Worm (Caenorhabditis elegans) whole organism, young adult: ENCODE data around the gene Y51H4A.13.

Experiments used
- B0019.2 ChIP-seq: fragments of 200-800 bp; sonication (Bioruptor generic); conservative IDR thresholded peaks from 2 replicates; pipeline ENCODE4 v1.3.6; 2022; ENCODE audit warnings: missing genetic modification reagents, missing genetic modification characterization, missing compliant biosample characterization
- D2030.7 ChIP-seq: fragments of 200-800 bp; sonication (Bioruptor generic); IDR thresholded peaks from 2 replicates; pipeline ENCODE4 v1.3.6; 2022; ENCODE audit warnings: missing genetic modification reagents, missing genetic modification characterization, missing compliant biosample characterization
- F10E7.11 ChIP-seq: sonication (generic microtip); optimal IDR thresholded peaks from 2 replicates; lab custom pipeline; 2017; ENCODE audit warnings: mild to moderate bottlenecking, missing genetic modification characterization, moderate library complexity, missing compliant biosample characterization
- F23B12.7 ChIP-seq: sonication (generic microtip); optimal IDR thresholded peaks from 2 replicates; lab custom pipeline; 2017; ENCODE audit warnings: missing genetic modification characterization, mild to moderate bottlenecking, missing compliant biosample characterization, antibody characterized with exemption, moderate library complexity; ENCODE audit not compliant: insufficient read depth
- F39B2.1 ChIP-seq: fragments of 200-800 bp; sonication (Bioruptor generic); IDR thresholded peaks from 2 replicates; pipeline ENCODE4 v1.3.6; 2022; ENCODE audit warnings: missing genetic modification reagents, missing genetic modification characterization, missing compliant biosample characterization
- F49E8.2 ChIP-seq: sonication (generic microtip); optimal IDR thresholded peaks from 3 replicates; lab custom pipeline; 2017; ENCODE audit warnings: missing genetic modification characterization, mild to moderate bottlenecking, missing compliant biosample characterization, antibody characterized with exemption, moderate library complexity; ENCODE audit not compliant: insufficient read depth
- K11D2.4 ChIP-seq: fragments of 200-800 bp; sonication (Bioruptor generic); IDR thresholded peaks from 2 replicates; pipeline ENCODE4 v1.3.6; 2022; ENCODE audit warnings: missing genetic modification reagents, missing genetic modification characterization, missing compliant biosample characterization
- T07F8.4 ChIP-seq: sonication (generic microtip); optimal IDR thresholded peaks from 2 replicates; lab custom pipeline; 2016; ENCODE audit warnings: mild to moderate bottlenecking, missing genetic modification characterization, moderate library complexity, missing compliant biosample characterization
- Y67H2A.10 ChIP-seq: fragments of 200-800 bp; sonication (Bioruptor generic); conservative IDR thresholded peaks from 2 replicates; pipeline ENCODE4 v1.3.6; 2022; ENCODE audit warnings: missing genetic modification reagents, missing genetic modification characterization, missing compliant biosample characterization
- Y95B8A.8 ChIP-seq: fragments of 200-800 bp; sonication (Bioruptor generic); IDR thresholded peaks from 2 replicates; pipeline ENCODE4 v1.3.6; 2022; ENCODE audit warnings: missing genetic modification reagents, missing genetic modification characterization, missing compliant biosample characterization
- aptf-3 ChIP-seq: fragments of 200-800 bp; sonication (Bioruptor generic); IDR thresholded peaks from 2 replicates; pipeline ENCODE4 v1.3.6; 2022; ENCODE audit warnings: missing genetic modification characterization, missing compliant biosample characterization
- atf-7 ChIP-seq: sonication (generic microtip); optimal IDR thresholded peaks from 2 replicates; lab custom pipeline; 2017; ENCODE audit warnings: mild to moderate bottlenecking, missing genetic modification characterization, missing compliant biosample characterization
- athp-1 ChIP-seq: sonication (generic microtip); optimal IDR thresholded peaks from 2 replicates; lab custom pipeline; 2017; ENCODE audit warnings: mild to moderate bottlenecking, missing genetic modification characterization, missing compliant biosample characterization
- cebp-1 ChIP-seq, 2 experiments: fragments of 200-800 bp in 1 of 2; sonication (Bioruptor generic) in 1 of 2; sonication (generic microtip) in 1 of 2; IDR thresholded peaks in 1 of 2; optimal IDR thresholded peaks in 1 of 2; 2 replicates each; pipeline versions ENCODE4 v1.3.6 to Lab custom; 2017 to 2022; ENCODE audit warnings: missing compliant biosample characterization in 2 of 2, missing genetic modification characterization in 2 of 2, mild to moderate bottlenecking in 1 of 2, missing genetic modification reagents in 1 of 2, moderate library complexity in 1 of 2
- ceh-100 ChIP-seq: fragments of 200-800 bp; sonication (Bioruptor generic); IDR thresholded peaks from 2 replicates; pipeline ENCODE4 v1.3.6; 2022; ENCODE audit warnings: missing genetic modification reagents, missing genetic modification characterization, missing compliant biosample characterization
- ceh-27 ChIP-seq: fragments of 200-800 bp; sonication (Bioruptor generic); optimal IDR thresholded peaks from 2 replicates; lab custom pipeline; 2018; ENCODE audit warnings: mild to moderate bottlenecking, missing genetic modification characterization, moderate library complexity, missing compliant biosample characterization
- ceh-58 ChIP-seq: fragments of 200-800 bp; sonication (Bioruptor generic); IDR thresholded peaks from 2 replicates; pipeline ENCODE4 v1.3.6; 2022; ENCODE audit warnings: missing genetic modification characterization, missing compliant biosample characterization
- ceh-79 ChIP-seq: sonication (generic microtip); optimal IDR thresholded peaks from 2 replicates; lab custom pipeline; 2017; ENCODE audit warnings: mild to moderate bottlenecking, missing genetic modification characterization, missing compliant biosample characterization
- ceh-91 ChIP-seq: fragments of 200-800 bp; sonication (Bioruptor generic); IDR thresholded peaks from 2 replicates; pipeline ENCODE4 v1.3.6; 2022; ENCODE audit warnings: missing genetic modification reagents, missing genetic modification characterization, missing compliant biosample characterization
- chd-7 ChIP-seq: sonication (generic microtip); optimal IDR thresholded peaks from 2 replicates; lab custom pipeline; 2016; ENCODE audit warnings: mild to moderate bottlenecking, missing genetic modification characterization, moderate library complexity, missing compliant biosample characterization
- dox-1 ChIP-seq: fragments of 200-800 bp; sonication (Bioruptor generic); IDR thresholded peaks from 2 replicates; pipeline ENCODE4 v1.3.6; 2022; ENCODE audit warnings: missing genetic modification reagents, missing genetic modification characterization, missing compliant biosample characterization
- dpff-1 ChIP-seq: sonication (generic microtip); optimal IDR thresholded peaks from 2 replicates; lab custom pipeline; 2017; ENCODE audit warnings: mild to moderate bottlenecking, missing genetic modification characterization, missing compliant biosample characterization
- ekl-4 ChIP-seq: fragments of 200-800 bp; sonication (Bioruptor generic); IDR thresholded peaks from 2 replicates; pipeline ENCODE4 v1.3.6; 2022; ENCODE audit warnings: missing genetic modification reagents, missing genetic modification characterization, missing compliant biosample characterization
- gei-17 ChIP-seq: fragments of 200-800 bp; sonication (Bioruptor generic); optimal IDR thresholded peaks from 2 replicates; lab custom pipeline; 2018; ENCODE audit warnings: mild to moderate bottlenecking, missing genetic modification characterization, missing compliant biosample characterization
- let-607 ChIP-seq, 2 experiments: fragments of 200-800 bp in 1 of 2; sonication (Bioruptor generic) in 1 of 2; sonication (generic microtip) in 1 of 2; optimal IDR thresholded peaks; 2 replicates each; lab custom pipeline; 2016 to 2018; ENCODE audit warnings: mild to moderate bottlenecking in 2 of 2, missing compliant biosample characterization in 2 of 2, missing genetic modification characterization in 2 of 2, moderate library complexity in 2 of 2, missing genotype in 1 of 2
- lin-40 ChIP-seq: sonication (generic microtip); optimal IDR thresholded peaks from 2 replicates; lab custom pipeline; 2016; ENCODE audit warnings: missing genetic modification characterization, mild to moderate bottlenecking, missing compliant biosample characterization, missing genotype, missing genetic modification reagents
- madf-10 ChIP-seq: sonication (generic microtip); optimal IDR thresholded peaks from 2 replicates; lab custom pipeline; 2016; ENCODE audit warnings: mild to moderate bottlenecking, missing genetic modification characterization, missing compliant biosample characterization
- mcd-1 ChIP-seq: fragments of 200-800 bp; sonication (Bioruptor generic); IDR thresholded peaks from 2 replicates; pipeline ENCODE4 v1.3.6; 2022; ENCODE audit warnings: missing genetic modification reagents, missing genetic modification characterization, missing compliant biosample characterization
- mel-28 ChIP-seq: sonication (generic microtip); optimal IDR thresholded peaks from 2 replicates; lab custom pipeline; 2016; ENCODE audit warnings: borderline replicate concordance, mild to moderate bottlenecking, missing genetic modification characterization, missing compliant biosample characterization
- nfya-1 ChIP-seq: sonication (generic microtip); optimal IDR thresholded peaks from 2 replicates; lab custom pipeline; 2017; ENCODE audit warnings: antibody characterized with exemption, missing compliant biosample characterization, missing genetic modification characterization, borderline replicate concordance; ENCODE audit not compliant: insufficient read depth
- nfyb-1 ChIP-seq: fragments of 200-800 bp; sonication (Bioruptor generic); IDR thresholded peaks from 2 replicates; pipeline ENCODE4 v1.3.6; 2022; ENCODE audit warnings: missing genetic modification reagents, missing genetic modification characterization, missing compliant biosample characterization
- nhr-179 ChIP-seq: sonication (generic microtip); optimal IDR thresholded peaks from 2 replicates; lab custom pipeline; 2016; ENCODE audit warnings: mild to moderate bottlenecking, missing genetic modification characterization, missing compliant biosample characterization
- nhr-80 ChIP-seq: sonication (generic microtip); optimal IDR thresholded peaks from 2 replicates; lab custom pipeline; 2016; ENCODE audit warnings: missing genetic modification characterization, missing compliant biosample characterization
- pbrm-1 ChIP-seq: fragments of 200-800 bp; sonication (Bioruptor generic); IDR thresholded peaks from 2 replicates; pipeline ENCODE4 v1.3.6; 2022; ENCODE audit warnings: missing genetic modification reagents, missing genetic modification characterization, missing compliant biosample characterization
- rec-8 ChIP-seq, 2 experiments: sonication (generic microtip); optimal IDR thresholded peaks; 2 replicates each; lab custom pipeline; 2016; ENCODE audit warnings: mild to moderate bottlenecking in 2 of 2, missing genetic modification characterization in 2 of 2, missing genetic modification reagents in 2 of 2, missing genotype in 2 of 2, missing biosample characterization in 1 of 2, missing compliant biosample characterization in 1 of 2, moderate library complexity in 1 of 2
- repo-1 ChIP-seq: sonication (generic microtip); optimal IDR thresholded peaks from 2 replicates; lab custom pipeline; 2017; ENCODE audit warnings: mild to moderate bottlenecking, missing genetic modification characterization, missing compliant biosample characterization
- sea-2 ChIP-seq: fragments of 200-800 bp; sonication (Bioruptor generic); IDR thresholded peaks from 2 replicates; pipeline ENCODE4 v1.3.6; 2022; ENCODE audit warnings: missing genetic modification characterization, missing compliant biosample characterization
- snpc-1.1 ChIP-seq: sonication (generic microtip); optimal IDR thresholded peaks from 2 replicates; lab custom pipeline; 2017; ENCODE audit warnings: missing genetic modification characterization, mild to moderate bottlenecking, missing compliant biosample characterization, antibody characterized with exemption, moderate library complexity, missing genotype, missing genetic modification reagents; ENCODE audit not compliant: insufficient read depth
- snpc-4 ChIP-seq, 5 experiments: fragments of 150-350 bp in 1 of 5; sonication (generic microtip) in 4 of 5; optimal IDR thresholded peaks; 2 replicates each; lab custom pipeline; 2014 to 2018; ENCODE audit warnings: missing genetic modification characterization in 5 of 5, missing biosample characterization in 3 of 5, antibody characterized with exemption in 2 of 5, mild to moderate bottlenecking in 2 of 5, missing compliant biosample characterization in 2 of 5, missing genotype in 2 of 5, moderate library complexity in 2 of 5, missing genetic modification reagents in 1 of 5
- tbp1 ChIP-seq: fragments of 200-800 bp; sonication (Bioruptor generic); optimal IDR thresholded peaks from 2 replicates; lab custom pipeline; 2018; ENCODE audit warnings: mild to moderate bottlenecking, missing genetic modification characterization, missing compliant biosample characterization
- tlf-1 ChIP-seq: fragments of 200-800 bp; sonication (Bioruptor generic); optimal IDR thresholded peaks from 2 replicates; lab custom pipeline; 2018; ENCODE audit warnings: mild to moderate bottlenecking, missing genetic modification characterization, missing compliant biosample characterization
- unc-130 ChIP-seq: sonication (generic microtip); optimal IDR thresholded peaks from 2 replicates; lab custom pipeline; 2016; ENCODE audit warnings: missing genetic modification reagents, missing genetic modification characterization, missing compliant biosample characterization
- ztf-22 ChIP-seq: fragments of 200-800 bp; sonication (Bioruptor generic); optimal IDR thresholded peaks from 2 replicates; lab custom pipeline; 2018; ENCODE audit warnings: mild to moderate bottlenecking, missing genetic modification characterization, moderate library complexity, missing compliant biosample characterization
- ztf-26 ChIP-seq: sonication (generic microtip); optimal IDR thresholded peaks from 2 replicates; lab custom pipeline; 2017; ENCODE audit warnings: missing genetic modification characterization, missing compliant biosample characterization

Y51H4A.13 gene

DNA sequence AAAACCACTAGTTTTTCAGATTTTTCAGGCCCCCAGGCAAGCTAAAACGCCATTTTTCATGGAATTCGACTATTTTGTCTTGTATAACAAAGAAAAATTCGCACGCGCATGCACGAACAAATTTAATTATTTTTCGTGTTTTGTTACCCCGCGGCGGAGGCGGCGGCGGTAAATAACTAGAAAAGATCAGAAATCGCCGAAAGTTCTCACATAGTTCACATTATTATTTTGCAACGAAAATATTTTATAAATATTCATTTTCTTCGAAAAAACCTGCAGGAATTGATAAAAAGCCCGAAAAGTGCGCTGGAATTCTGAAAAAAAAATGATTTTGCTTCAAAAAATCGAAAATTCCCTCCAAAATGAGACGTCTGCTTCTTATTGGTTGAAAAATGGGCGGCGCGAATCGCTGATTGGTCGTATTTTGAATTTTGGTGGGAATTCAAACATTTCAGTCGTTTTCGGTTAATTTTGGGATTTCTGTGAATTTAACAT, 11.4 kb upstream of the Y51H4A.13 start (continued):
- peak; percentile 62 for TF ChIP-seq dpff-1
- peak; percentile 87 for TF ChIP-seq nfyb-1 (GFP tag; lab: Robert Waterston, UW)
- no peak for TF ChIP-seq ceh-79 (tag; lab: Kevin White, UChicago)
- peak; percentile 17; the same call in 1 of the 2 replicates for TF ChIP-seq mcd-1 (GFP tag; lab: Robert Waterston, UW)
- no peak for TF ChIP-seq cebp-1 (GFP tag; IDR thresholded peaks at IDR 0.05; lab: Robert Waterston, UW)
- peak; percentile 61 for TF ChIP-seq cebp-1 (tag; optimal IDR thresholded peaks at IDR 0.05; lab: Kevin White, UChicago)
- TF ChIP-seq rec-8 (tag; optimal IDR thresholded peaks at IDR 0.05; lab: Kevin White, UChicago): peak in 1 of 2 experiments; percentile 3
- TF ChIP-seq snpc-4 (GFP tag; optimal IDR thresholded peaks at IDR 0.05; lab: Kevin White, UChicago): no peak
- peak in 2 of 4 experiments; percentile 27 to 92 for TF ChIP-seq snpc-4 (tag; optimal IDR thresholded peaks at IDR 0.05; lab: Kevin White, UChicago)
- TF ChIP-seq, all 124 proteins: peak for 27

DNA sequence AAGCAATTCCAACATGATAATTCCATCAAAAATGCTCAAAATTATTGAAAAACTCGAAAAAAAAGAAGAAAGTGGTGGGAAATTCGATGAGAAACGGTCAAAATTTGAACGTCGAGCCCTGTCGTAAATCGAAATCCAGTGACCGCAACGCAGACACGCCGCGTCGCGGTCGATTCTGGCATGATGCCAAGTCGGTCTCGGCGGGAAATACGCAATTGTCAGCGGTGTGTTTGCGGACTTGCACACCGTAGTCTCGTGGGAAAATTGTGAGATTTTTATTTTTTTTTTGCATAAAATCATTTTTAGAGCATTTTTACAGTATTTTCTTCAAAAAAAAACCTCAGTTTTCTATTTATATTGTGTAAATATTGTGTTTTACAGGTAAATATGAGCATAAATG, 10.1 kb upstream of the Y51H4A.13 start, which contains the start of gene tsr-2:
Gene tsr-2, plus strand, starts transcription at position 382 of the 400 bp plus-strand sequence.
- TF ChIP-seq D2030.7 (GFP tag; lab: Robert Waterston, UW) (peak; percentile 90), sea-2 (GFP tag; lab: Robert Waterston, UW) (no peak), K11D2.4 (peak; percentile 78), nfya-1 (no peak), chd-7 (peak; percentile 50), snpc-1.1 (tag; lab: Kevin White, UChicago) (peak; percentile 61), F23B12.7 (tag; lab: Kevin White, UChicago) (peak; percentile 88), let-607 (tag; optimal IDR thresholded peaks at IDR 0.05; lab: Kevin White, UChicago) (peak in 1 of 2 experiments; percentile 63), B0019.2 (GFP tag; lab: Robert Waterston, UW) (no peak), Y67H2A.10 (GFP tag; lab: Robert Waterston, UW) (0 out of 2 replicates have a peak, but pooled peaks have one; percentile 48), nhr-80 (tag; lab: Kevin White, UChicago) (peak; percentile 33), ekl-4 (GFP tag; lab: Robert Waterston, UW) (peak; percentile 91), aptf-3 (GFP tag; lab: Robert Waterston, UW) (peak; percentile 15; the same call in 1 of the 2 replicates), T07F8.4 (tag; lab: Kevin White, UChicago) (no peak), ceh-91 (peak; percentile 80), dox-1 (GFP tag; lab: Robert Waterston, UW) (peak; percentile 95), ceh-100 (GFP tag; lab: Robert Waterston, UW) (peak; percentile 30; the same call in 1 of the 2 replicates), lin-40 (peak; percentile 91), ztf-26 (tag; lab: Kevin White, UChicago) (peak; percentile 80), mel-28 (tag; lab: Kevin White, UChicago) (no peak), nhr-179 (no peak), athp-1 (tag; lab: Kevin White, UChicago) (peak; percentile 42), repo-1 (peak; percentile 7), atf-7 (tag; lab: Kevin White, UChicago) (peak; percentile 57), ceh-58 (GFP tag; lab: Robert Waterston, UW) (no peak), pbrm-1 (GFP tag; lab: Robert Waterston, UW) (peak; percentile 89), tlf-1 (GFP tag; lab: Kevin White, UChicago) (peak; percentile 79), ceh-27 (GFP tag; lab: Kevin White, UChicago) (peak; percentile 78), madf-10 (peak; percentile 57), F49E8.2 (tag; lab: Kevin White, UChicago) (peak; percentile 85), Y95B8A.8 (GFP tag; lab: Robert Waterston, UW) (peak; percentile 73), F39B2.1 (GFP tag; lab: Robert Waterston, UW) (no peak), ztf-22 (GFP tag; lab: Kevin White, UChicago) (no peak), tbp1 (peak; percentile 76), unc-130 (GFP tag; lab: Kevin White, UChicago) (peak; percentile 5), gei-17 (GFP tag; lab: Kevin White, UChicago) (peak; percentile 52), F10E7.11 (tag; lab: Kevin White, UChicago) (no peak)
